Fruit fly (Drosophila melanogaster): ENCODE data around the gene Ir94g.

Gene Ir94g

DNA sequence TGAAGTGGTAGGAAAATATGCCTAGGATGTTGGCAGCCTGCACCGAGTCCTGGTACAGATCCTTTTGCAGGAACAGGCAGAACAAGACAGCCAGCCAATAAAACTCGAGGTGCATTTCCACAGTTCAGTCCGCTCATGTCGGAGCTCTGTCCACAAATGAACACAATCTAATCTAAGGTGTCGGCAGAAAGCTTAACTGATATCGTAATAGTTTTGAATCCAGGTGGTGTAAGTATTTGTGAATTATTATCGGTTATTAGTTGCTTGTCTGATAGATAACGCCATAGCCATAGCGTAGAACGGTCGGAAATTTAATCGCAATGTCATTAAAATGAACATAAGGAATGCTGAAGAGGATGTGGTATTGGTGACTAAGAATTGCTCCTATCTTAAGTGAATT, 50.9 kb downstream of the Ir94g start, which contains the start of gene Ugt303B3:
TSS of gene Ugt303B3 (minus strand) at position 159 of the 400 bp plus-strand sequence.
- TF ChIP-seq CG8478 (optimal IDR thresholded peaks at IDR 0.05) (no peak), Dll (optimal IDR thresholded peaks at IDR 0.05) (no peak), usp (GFP tag; optimal IDR thresholded peaks at IDR 0.05) (no peak), psq (optimal IDR thresholded peaks at IDR 0.05) (no peak), EcR (GFP tag; optimal IDR thresholded peaks at IDR 0.05) (no peak), pan (optimal IDR thresholded peaks at IDR 0.05) (no peak)

Measured in whole organism.